Worm (Caenorhabditis elegans) whole organism, L2 larva: ENCODE measurements around the gene T06D8.10.

Experiments used
- dmd-4 ChIP-seq: sonication (generic microtip); optimal IDR thresholded peaks from 2 replicates; lab custom pipeline; 2017; ENCODE audit warnings: missing biosample characterization, missing genetic modification characterization
- elt-1 ChIP-seq: fragments of 150-350 bp; optimal IDR thresholded peaks from 2 replicates; lab custom pipeline; 2014; ENCODE audit warnings: missing biosample characterization, missing genetic modification characterization
- fos-1 ChIP-seq: fragments of 150-350 bp; optimal IDR thresholded peaks from 2 replicates; lab custom pipeline; 2014; ENCODE audit warnings: missing biosample characterization, missing genetic modification characterization
- lin-11 ChIP-seq: fragments of 150-350 bp; sonication (generic microtip); optimal IDR thresholded peaks from 2 replicates; lab custom pipeline; 2014; ENCODE audit warnings: missing biosample characterization, missing genetic modification characterization, inconsistent platforms, mixed read lengths
- lin-39 ChIP-seq: fragments of 150-350 bp; optimal IDR thresholded peaks from 2 replicates; lab custom pipeline; 2014; ENCODE audit warnings: missing biosample characterization, missing genetic modification reagents, missing genetic modification characterization
- mdl-1 ChIP-seq, 2 experiments: fragments of 150-350 bp in 1 of 2; sonication (generic microtip) in 1 of 2; optimal IDR thresholded peaks; 2 replicates each; lab custom pipeline; 2017; ENCODE audit warnings: missing biosample characterization in 2 of 2, missing genetic modification characterization in 2 of 2
- nhr-11 ChIP-seq: fragments of 150-350 bp; optimal IDR thresholded peaks from 2 replicates; lab custom pipeline; 2014; ENCODE audit warnings: missing biosample characterization, missing genetic modification characterization
- nhr-12 ChIP-seq: fragments of 150-350 bp; optimal IDR thresholded peaks from 2 replicates; lab custom pipeline; 2014; ENCODE audit warnings: missing biosample characterization, missing genetic modification characterization
- nhr-129 ChIP-seq: fragments of 150-350 bp; optimal IDR thresholded peaks from 2 replicates; lab custom pipeline; 2014; ENCODE audit warnings: missing biosample characterization, missing genetic modification characterization
- nhr-25 ChIP-seq: fragments of 150-350 bp; sonication (generic microtip); optimal IDR thresholded peaks from 3 replicates; lab custom pipeline; 2014; ENCODE audit warnings: missing biosample characterization, missing genetic modification characterization
- nhr-77 ChIP-seq: fragments of 150-350 bp; optimal IDR thresholded peaks from 2 replicates; lab custom pipeline; 2014; ENCODE audit warnings: missing biosample characterization, missing genetic modification characterization
- skn-1 ChIP-seq: sonication (generic microtip); optimal IDR thresholded peaks from 2 replicates; lab custom pipeline; 2017; ENCODE audit warnings: missing biosample characterization, missing genetic modification characterization
- snpc-4 ChIP-seq: fragments of 150-350 bp; optimal IDR thresholded peaks from 2 replicates; lab custom pipeline; 2014; ENCODE audit warnings: missing biosample characterization, missing genetic modification characterization

DNA sequence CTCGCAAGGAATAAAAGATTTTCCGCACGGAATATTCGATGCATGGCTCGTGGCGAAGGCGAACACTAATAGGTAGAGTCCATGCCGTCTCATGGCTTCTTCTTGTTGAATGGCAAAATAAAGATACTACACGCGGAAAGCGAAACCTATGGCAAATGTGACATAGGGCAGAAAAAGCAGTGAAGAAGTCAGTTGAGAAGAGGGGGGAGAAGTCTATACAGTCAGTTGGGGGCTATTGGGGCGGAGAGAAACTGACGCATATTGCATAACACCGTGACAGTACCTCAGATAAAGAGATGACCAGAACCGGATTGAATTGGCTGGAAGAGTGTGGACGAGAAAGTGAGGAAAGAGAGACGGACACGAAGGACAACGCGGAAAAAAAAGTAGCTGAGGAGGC, at the start of gene T06D8.10:
- no peak for TF ChIP-seq skn-1 (tag; lab: Kevin White, UChicago)
- TF ChIP-seq nhr-11 (tag; lab: Kevin White, UChicago): no peak
- no peak for TF ChIP-seq lin-11 (tag; lab: Kevin White, UChicago)
- TF ChIP-seq elt-1 (tag; lab: Kevin White, UChicago): no peak
- no peak for TF ChIP-seq lin-39 (tag; lab: Kevin White, UChicago)
- no peak for TF ChIP-seq nhr-12 (tag; lab: Kevin White, UChicago)
- TF ChIP-seq nhr-25 (tag; lab: Kevin White, UChicago): no peak
- no peak for TF ChIP-seq snpc-4 (tag; lab: Kevin White, UChicago)
- no peak for TF ChIP-seq nhr-77 (tag; lab: Kevin White, UChicago)
- no peak for TF ChIP-seq nhr-129
- TF ChIP-seq dmd-4 (tag; lab: Kevin White, UChicago): no peak
- TF ChIP-seq mdl-1 (tag; optimal IDR thresholded peaks at IDR 0.05; lab: Kevin White, UChicago): no peak
- no peak for TF ChIP-seq fos-1 (tag; lab: Kevin White, UChicago)
